Worm (Caenorhabditis elegans) whole organism, midembryonic: ENCODE data around the gene clec-239.
"Not testable (repeated sequence)": the region's sequence is repeated elsewhere in the genome, so short reads cannot be mapped to it uniquely, and the experiment has no call there.

Experiments
- flt-1 ChIP-seq: fragments of 200-800 bp; sonication (Bioruptor generic); IDR thresholded peaks from 2 replicates; pipeline ENCODE4 v1.3.6; 2022; ENCODE audit warnings: missing genetic modification characterization, missing compliant biosample characterization
- klf-2 ChIP-seq: fragments of 200-800 bp; sonication (Bioruptor generic); conservative IDR thresholded peaks from 2 replicates; pipeline ENCODE4 v1.3.6; 2022; ENCODE audit warnings: missing genetic modification reagents, missing genetic modification characterization, missing compliant biosample characterization

DNA sequence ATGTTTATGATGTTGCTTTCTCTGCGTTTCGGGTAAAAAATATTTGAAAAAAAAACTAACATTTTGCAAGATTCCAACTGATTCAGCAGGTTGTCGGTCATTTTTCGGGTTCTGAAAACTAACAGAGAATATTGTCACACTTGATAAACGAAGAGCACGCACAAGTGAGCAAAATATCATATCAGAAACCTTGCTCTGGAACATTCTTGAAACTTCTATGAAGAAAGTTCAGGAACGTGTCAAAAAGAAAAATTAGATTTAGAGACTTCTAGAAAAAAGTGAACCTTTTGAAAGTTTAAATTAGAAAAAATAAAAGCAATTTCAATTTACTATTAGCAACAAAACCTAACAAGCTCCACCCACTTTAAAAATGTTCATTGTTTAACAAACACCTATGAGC is 8.3 kb upstream of the clec-239 start, which contains the start of gene fbxa-112:
- not testable (repeated sequence) for TF ChIP-seq flt-1, klf-2 (GFP tag; lab: Robert Waterston, UW)
